Worm (Caenorhabditis elegans) whole organism, L1 larva: Measurements from ENCODE around the gene W09D6.1.
A peak's percentile ranks its signal among the peaks of the same experiment; 100 is the strongest.

Source experiments
- C04F5.9 ChIP-seq: sonication (generic microtip); optimal IDR thresholded peaks from 2 replicates; lab custom pipeline; 2016; ENCODE audit warnings: missing genetic modification characterization, missing compliant biosample characterization
- C16A3.4 ChIP-seq: fragments of 150-350 bp; optimal IDR thresholded peaks from 2 replicates; lab custom pipeline; 2014; ENCODE audit warnings: missing biosample characterization, missing genetic modification characterization
- C34B4.2 ChIP-seq: sonication (generic microtip); optimal IDR thresholded peaks from 2 replicates; lab custom pipeline; 2017; ENCODE audit warnings: mild to moderate bottlenecking, missing genetic modification characterization, missing compliant biosample characterization
- F16B12.6 ChIP-seq: fragments of 150-350 bp; optimal IDR thresholded peaks from 2 replicates; lab custom pipeline; 2014; ENCODE audit warnings: missing biosample characterization, missing genetic modification characterization
- Y116A8C.19 ChIP-seq: sonication (generic microtip); optimal IDR thresholded peaks from 2 replicates; lab custom pipeline; 2016; ENCODE audit warnings: missing compliant biosample characterization, missing genetic modification characterization, borderline replicate concordance
- aha-1 ChIP-seq: fragments of 150-350 bp; optimal IDR thresholded peaks from 2 replicates; lab custom pipeline; 2014; ENCODE audit warnings: missing biosample characterization, missing genetic modification characterization
- ama-1 ChIP-seq: fragments of 150-350 bp; optimal IDR thresholded peaks from 2 replicates; lab custom pipeline; 2014
- blmp-1 ChIP-seq: fragments of 150-350 bp; optimal IDR thresholded peaks from 2 replicates; lab custom pipeline; 2014; ENCODE audit warnings: missing biosample characterization, missing genetic modification characterization
- ceh-63 ChIP-seq: fragments of 200-800 bp; sonication (Bioruptor generic); optimal IDR thresholded peaks from 2 replicates; lab custom pipeline; 2018; ENCODE audit warnings: mild to moderate bottlenecking, missing genetic modification characterization, missing compliant biosample characterization
- ceh-88 ChIP-seq: fragments of 200-800 bp; sonication (Bioruptor generic); IDR thresholded peaks from 2 replicates; pipeline ENCODE4 v1.3.6; 2022; ENCODE audit warnings: missing genetic modification characterization, missing compliant biosample characterization
- ceh-90 ChIP-seq: sonication (generic microtip); optimal IDR thresholded peaks from 2 replicates; lab custom pipeline; 2016; ENCODE audit warnings: missing genetic modification characterization, missing compliant biosample characterization
- ces-1 ChIP-seq: fragments of 150-350 bp; optimal IDR thresholded peaks from 2 replicates; lab custom pipeline; 2014; ENCODE audit warnings: missing biosample characterization, missing genetic modification reagents, missing genetic modification characterization
- efl-1 ChIP-seq, 4 experiments: fragments of 150-350 bp; optimal IDR thresholded peaks in 3 of 4; peaks in 1 of 4; 1 replicate in 1 of 4; 2 replicates in 3 of 4; lab custom pipeline; 2014; ENCODE audit warnings: missing biosample characterization in 2 of 4, missing genetic modification characterization in 2 of 4, missing genetic modification reagents in 2 of 4
- egl-27 ChIP-seq, 2 experiments: fragments of 150-350 bp in 1 of 2; sonication (generic microtip); optimal IDR thresholded peaks; 3 replicates each; lab custom pipeline; 2017 to 2018; ENCODE audit warnings: missing biosample characterization in 2 of 2, missing genetic modification characterization in 2 of 2, missing genetic modification reagents in 2 of 2
- elt-2 ChIP-seq: sonication (generic microtip); optimal IDR thresholded peaks from 2 replicates; lab custom pipeline; 2016; ENCODE audit warnings: missing genetic modification characterization, mild to moderate bottlenecking, inconsistent platforms, missing compliant biosample characterization, missing genetic modification reagents
- ets-5 ChIP-seq: fragments of 200-800 bp; sonication (Bioruptor generic); IDR thresholded peaks from 2 replicates; pipeline ENCODE4 v1.3.6; 2022; ENCODE audit warnings: missing genetic modification characterization, missing compliant biosample characterization
- fkh-10 ChIP-seq: sonication (generic microtip); optimal IDR thresholded peaks from 2 replicates; lab custom pipeline; 2017; ENCODE audit warnings: missing biosample characterization, missing genetic modification reagents, missing genetic modification characterization
- fkh-4 ChIP-seq: sonication (generic microtip); optimal IDR thresholded peaks from 2 replicates; lab custom pipeline; 2016; ENCODE audit warnings: missing compliant biosample characterization, missing genetic modification characterization, borderline replicate concordance
- fos-1 ChIP-seq: fragments of 150-350 bp; optimal IDR thresholded peaks from 2 replicates; lab custom pipeline; 2014; ENCODE audit warnings: missing biosample characterization, missing genetic modification characterization
- hlh-4 ChIP-seq: sonication (generic microtip); optimal IDR thresholded peaks from 2 replicates; lab custom pipeline; 2016; ENCODE audit warnings: mild to moderate bottlenecking, missing genetic modification characterization, missing compliant biosample characterization
- hpl-2 ChIP-seq: fragments of 150-350 bp; optimal IDR thresholded peaks from 2 replicates; lab custom pipeline; 2014; ENCODE audit warnings: missing biosample characterization, missing genetic modification reagents, missing genetic modification characterization
- irx-1 ChIP-seq: sonication (generic microtip); optimal IDR thresholded peaks from 2 replicates; lab custom pipeline; 2016; ENCODE audit warnings: missing genetic modification characterization, missing compliant biosample characterization
- lin-13 ChIP-seq: fragments of 150-350 bp; optimal IDR thresholded peaks from 2 replicates; lab custom pipeline; 2014; ENCODE audit warnings: missing biosample characterization, missing genetic modification reagents, missing genetic modification characterization
- lin-14 ChIP-seq: fragments of 200-800 bp; sonication (Bioruptor generic); optimal IDR thresholded peaks from 2 replicates; lab custom pipeline; 2018; ENCODE audit warnings: mild to moderate bottlenecking, missing genetic modification characterization, moderate library complexity, missing compliant biosample characterization
- lin-15B ChIP-seq: fragments of 150-350 bp; sonication (generic microtip); optimal IDR thresholded peaks from 3 replicates; lab custom pipeline; 2014; ENCODE audit warnings: missing biosample characterization, missing genetic modification characterization
- lin-35 ChIP-seq, 2 experiments: fragments of 150-350 bp; optimal IDR thresholded peaks; 2 replicates each; lab custom pipeline; 2014; ENCODE audit warnings: missing biosample characterization in 2 of 2, missing genetic modification characterization in 2 of 2, missing genetic modification reagents in 2 of 2
- lin-39 ChIP-seq: fragments of 150-350 bp; optimal IDR thresholded peaks from 2 replicates; lab custom pipeline; 2014; ENCODE audit warnings: missing biosample characterization, missing genetic modification reagents, missing genetic modification characterization
- lsy-2 ChIP-seq, 2 experiments: fragments of 150-350 bp; optimal IDR thresholded peaks; 2 replicates each; lab custom pipeline; 2014; ENCODE audit warnings: missing biosample characterization in 2 of 2, missing genetic modification characterization in 2 of 2
- nhr-11 ChIP-seq: fragments of 150-350 bp; optimal IDR thresholded peaks from 2 replicates; lab custom pipeline; 2014; ENCODE audit warnings: missing biosample characterization, missing genetic modification characterization
- nhr-12 ChIP-seq: sonication (generic microtip); optimal IDR thresholded peaks from 2 replicates; lab custom pipeline; 2017; ENCODE audit warnings: missing biosample characterization, missing genetic modification characterization
- nhr-20 ChIP-seq: sonication (generic microtip); optimal IDR thresholded peaks from 2 replicates; lab custom pipeline; 2016; ENCODE audit warnings: mild to moderate bottlenecking, missing genetic modification characterization, missing compliant biosample characterization
- nhr-237 ChIP-seq: fragments of 150-350 bp; optimal IDR thresholded peaks from 2 replicates; lab custom pipeline; 2014; ENCODE audit warnings: missing biosample characterization, missing genetic modification characterization
- nhr-71 ChIP-seq: sonication (generic microtip); optimal IDR thresholded peaks from 2 replicates; lab custom pipeline; 2016; ENCODE audit warnings: mild to moderate bottlenecking, missing genetic modification characterization, moderate library complexity, missing compliant biosample characterization
- nhr-76 ChIP-seq: sonication (generic microtip); optimal IDR thresholded peaks from 2 replicates; lab custom pipeline; 2017; ENCODE audit warnings: missing biosample characterization, missing genetic modification characterization
- nhr-84 ChIP-seq: sonication (generic microtip); optimal IDR thresholded peaks from 2 replicates; lab custom pipeline; 2017; ENCODE audit warnings: missing biosample characterization, missing genetic modification characterization
- pag-3 ChIP-seq: sonication (generic microtip); optimal IDR thresholded peaks from 2 replicates; lab custom pipeline; 2017; ENCODE audit warnings: missing genetic modification characterization, mild to moderate bottlenecking, missing compliant biosample characterization, antibody characterized with exemption, borderline replicate concordance; ENCODE audit not compliant: insufficient read depth
- pax-3 ChIP-seq: fragments of 200-800 bp; sonication (Bioruptor generic); optimal IDR thresholded peaks from 2 replicates; lab custom pipeline; 2018; ENCODE audit warnings: mild to moderate bottlenecking, missing genetic modification characterization, moderate library complexity, missing compliant biosample characterization
- pqm-1 ChIP-seq: sonication (generic microtip); optimal IDR thresholded peaks from 3 replicates; lab custom pipeline; 2017; ENCODE audit warnings: missing biosample characterization, missing genetic modification characterization
- snpc-4 ChIP-seq: fragments of 150-350 bp; optimal IDR thresholded peaks from 2 replicates; lab custom pipeline; 2014; ENCODE audit warnings: missing biosample characterization, missing genetic modification characterization
- snu-23 ChIP-seq: sonication (generic microtip); optimal IDR thresholded peaks from 2 replicates; lab custom pipeline; 2016; ENCODE audit warnings: missing genetic modification characterization, missing compliant biosample characterization
- sox-4 ChIP-seq: sonication (generic microtip); optimal IDR thresholded peaks from 2 replicates; lab custom pipeline; 2016; ENCODE audit warnings: missing genetic modification characterization, missing compliant biosample characterization
- sptf-1 ChIP-seq: fragments of 150-350 bp; optimal IDR thresholded peaks from 2 replicates; lab custom pipeline; 2014; ENCODE audit warnings: missing biosample characterization, missing genetic modification characterization
- sup-37 ChIP-seq: fragments of 200-800 bp; sonication (Bioruptor generic); optimal IDR thresholded peaks from 2 replicates; lab custom pipeline; 2018; ENCODE audit warnings: mild to moderate bottlenecking, missing genetic modification characterization, missing compliant biosample characterization
- swsn-7 ChIP-seq: sonication (generic microtip); optimal IDR thresholded peaks from 2 replicates; lab custom pipeline; 2016; ENCODE audit warnings: missing genetic modification characterization, missing compliant biosample characterization
- tbx-2 ChIP-seq: sonication (generic microtip); optimal IDR thresholded peaks from 2 replicates; lab custom pipeline; 2016; ENCODE audit warnings: missing genetic modification characterization, missing compliant biosample characterization
- unc-130 ChIP-seq: fragments of 150-350 bp; optimal IDR thresholded peaks from 2 replicates; lab custom pipeline; 2017; ENCODE audit warnings: missing biosample characterization, missing genetic modification characterization, inconsistent platforms
- unc-30 ChIP-seq: sonication (generic microtip); optimal IDR thresholded peaks from 2 replicates; lab custom pipeline; 2017; ENCODE audit warnings: missing biosample characterization, missing genetic modification characterization
- unc-86 ChIP-seq: sonication (generic microtip); optimal IDR thresholded peaks from 2 replicates; lab custom pipeline; 2016; ENCODE audit warnings: missing genetic modification characterization, missing compliant biosample characterization
- unc-98 ChIP-seq: fragments of 200-800 bp; sonication (Bioruptor generic); IDR thresholded peaks from 2 replicates; pipeline ENCODE4 v1.3.6; 2022; ENCODE audit warnings: missing genetic modification characterization, missing compliant biosample characterization
- vab-15 ChIP-seq: sonication (generic microtip); optimal IDR thresholded peaks from 2 replicates; lab custom pipeline; 2017; ENCODE audit warnings: missing genotype, mild to moderate bottlenecking, missing genetic modification characterization, missing compliant biosample characterization
- xbp-1 ChIP-seq: sonication (generic microtip); optimal IDR thresholded peaks from 2 replicates; lab custom pipeline; 2016; ENCODE audit warnings: missing genetic modification characterization, missing compliant biosample characterization
- zag-1 ChIP-seq: fragments of 150-350 bp; optimal IDR thresholded peaks from 2 replicates; lab custom pipeline; 2014; ENCODE audit warnings: missing biosample characterization, missing genetic modification characterization
- zip-4 ChIP-seq: fragments of 200-800 bp; sonication (Bioruptor generic); optimal IDR thresholded peaks from 2 replicates; lab custom pipeline; 2018; ENCODE audit warnings: mild to moderate bottlenecking, missing genetic modification characterization, moderate library complexity, missing compliant biosample characterization
- ztf-11 ChIP-seq, 2 experiments: sonication (generic microtip); optimal IDR thresholded peaks; 2 replicates each; lab custom pipeline; 2016 to 2017; ENCODE audit warnings: missing genetic modification characterization in 2 of 2, missing biosample characterization in 1 of 2, missing compliant biosample characterization in 1 of 2

The W09D6.1 gene

ce11 chrIII:11066691-11067090 is 2.0 kb upstream of the W09D6.1 start:
- TF ChIP-seq unc-98 (GFP tag; lab: Robert Waterston, UW) (peak; percentile 69), egl-27 (tag; optimal IDR thresholded peaks at IDR 0.05; lab: Kevin White, UChicago) (no peak), lin-39 (tag; lab: Kevin White, UChicago) (peak; percentile 81), unc-130 (tag; lab: Kevin White, UChicago) (peak; percentile 79), nhr-20 (tag; lab: Kevin White, UChicago) (peak; percentile 79), blmp-1 (tag; lab: Kevin White, UChicago) (no peak), sup-37 (GFP tag; lab: Kevin White, UChicago) (peak; percentile 84), ceh-88 (GFP tag; lab: Robert Waterston, UW) (peak; percentile 79), ets-5 (GFP tag; lab: Robert Waterston, UW) (no peak), ces-1 (GFP tag; lab: Kevin White, UChicago) (no peak), zag-1 (tag; lab: Kevin White, UChicago) (no peak), ceh-63 (GFP tag; lab: Kevin White, UChicago) (peak; percentile 19), pqm-1 (no peak), irx-1 (tag; lab: Kevin White, UChicago) (peak; percentile 87), unc-86 (peak; percentile 71), hpl-2 (GFP tag; lab: Kevin White, UChicago) (peak; percentile 48), lin-14 (GFP tag; lab: Kevin White, UChicago) (no peak), fos-1 (peak; percentile 58), nhr-11 (tag; lab: Kevin White, UChicago) (no peak), lsy-2 (tag; optimal IDR thresholded peaks at IDR 0.05; lab: Kevin White, UChicago) (peak; percentile 75 to 84), nhr-84 (tag; lab: Kevin White, UChicago) (no peak), ama-1 (no peak), lin-13 (GFP tag; lab: Kevin White, UChicago) (peak; percentile 71), nhr-237 (no peak), aha-1 (peak; percentile 39), hlh-4 (no peak), nhr-12 (no peak), lin-15B (tag; lab: Kevin White, UChicago) (no peak), xbp-1 (peak; percentile 75), ceh-90 (tag; lab: Kevin White, UChicago) (no peak), Y116A8C.19 (tag; lab: Kevin White, UChicago) (no peak), pag-3 (tag; lab: Kevin White, UChicago) (no peak), unc-30 (tag; lab: Kevin White, UChicago) (no peak), efl-1 (optimal IDR thresholded peaks at IDR 0.05; lab: Kevin White, UChicago) (peak; percentile 63 to 82), efl-1 (GFP tag; optimal IDR thresholded peaks at IDR 0.05 in 1 of 2; lab: Kevin White, UChicago) (peak; percentile 75 to 98), pax-3 (tag; lab: Kevin White, UChicago) (no peak), sox-4 (peak; percentile 50), F16B12.6 (peak; percentile 69), lin-35 (GFP tag; optimal IDR thresholded peaks at IDR 0.05; lab: Kevin White, UChicago) (peak; percentile 65 to 86), nhr-71 (tag; lab: Kevin White, UChicago) (peak; percentile 90), vab-15 (tag; lab: Kevin White, UChicago) (no peak), tbx-2 (peak; percentile 88), sptf-1 (tag; lab: Kevin White, UChicago) (no peak), fkh-10 (GFP tag; lab: Kevin White, UChicago) (peak; percentile 43), ztf-11 (tag; optimal IDR thresholded peaks at IDR 0.05; lab: Kevin White, UChicago) (peak in 1 of 2 experiments; percentile 57), C34B4.2 (tag; lab: Kevin White, UChicago) (no peak), snu-23 (GFP tag; lab: Kevin White, UChicago) (peak; percentile 90), zip-4 (peak; percentile 68), C16A3.4 (peak; percentile 81), C04F5.9 (tag; lab: Kevin White, UChicago) (peak; percentile 52), fkh-4 (tag; lab: Kevin White, UChicago) (peak; percentile 53), snpc-4 (peak; percentile 68), elt-2 (tag; lab: Kevin White, UChicago) (peak; percentile 47), swsn-7 (tag; lab: Kevin White, UChicago) (peak; percentile 83), nhr-76 (tag; lab: Kevin White, UChicago) (no peak)
